Worm (Caenorhabditis elegans): ENCODE measurements around the gene D1044.7.

DNA sequence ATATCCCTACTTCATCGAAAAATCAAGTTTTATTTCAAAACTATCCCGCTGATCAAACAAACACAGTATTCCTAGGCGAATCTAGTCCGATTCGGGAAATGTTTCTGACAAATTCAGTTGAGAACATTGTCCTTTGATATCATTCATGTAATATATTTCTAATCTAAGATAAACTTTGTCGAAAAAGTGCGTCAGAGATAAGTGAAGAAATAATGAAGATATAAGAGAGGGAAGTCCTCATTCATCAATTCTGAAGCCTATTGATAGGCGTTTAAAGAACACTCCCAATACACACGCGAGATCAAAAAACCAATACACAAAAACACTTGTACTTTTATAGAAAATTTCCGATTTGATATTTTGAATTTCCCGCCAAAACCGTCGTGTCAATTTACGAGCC, 43.7 kb downstream of the D1044.7 start:
- TF ChIP-seq fos-1 (tag; optimal IDR thresholded peaks at IDR 0.05) (peak; percentile 29), Y55F3AM.14 (GFP tag; optimal IDR thresholded peaks at IDR 0.05) (no peak), unc-39 (tag; optimal IDR thresholded peaks at IDR 0.05) (no peak), lin-39 (tag; optimal IDR thresholded peaks at IDR 0.05) (no peak), mdl-1 (tag; optimal IDR thresholded peaks at IDR 0.05) (no peak), elt-3 (tag; optimal IDR thresholded peaks at IDR 0.05) (no peak)
